Worm (Caenorhabditis elegans) whole organism, mixed stage, embryonic: ENCODE results near the gene lec-2.

Source experiments
- M03D4.4 ChIP-seq: sonication (generic microtip); optimal IDR thresholded peaks from 2 replicates; lab custom pipeline; 2017; ENCODE audit warnings: mild to moderate bottlenecking, missing genetic modification characterization, missing compliant biosample characterization
- elt-1 ChIP-seq: sonication (generic microtip); optimal IDR thresholded peaks from 2 replicates; lab custom pipeline; 2017; ENCODE audit warnings: missing genetic modification characterization, mild to moderate bottlenecking, missing compliant biosample characterization, antibody characterized with exemption, moderate library complexity, borderline replicate concordance; ENCODE audit not compliant: insufficient read depth
- flh-1 ChIP-seq: fragments of 200-800 bp; sonication (Bioruptor generic); optimal IDR thresholded peaks from 2 replicates; lab custom pipeline; 2018; ENCODE audit warnings: mild to moderate bottlenecking, missing genetic modification characterization, moderate library complexity, missing compliant biosample characterization
- hlh-1 ChIP-seq: fragments of 150-350 bp; optimal IDR thresholded peaks from 2 replicates; lab custom pipeline; 2014; ENCODE audit warnings: missing biosample characterization, missing genetic modification reagents, missing genetic modification characterization
- lin-13 ChIP-seq: fragments of 150-350 bp; optimal IDR thresholded peaks from 2 replicates; lab custom pipeline; 2014; ENCODE audit warnings: missing biosample characterization, missing genetic modification characterization
- lsy-2 ChIP-seq: fragments of 150-350 bp; optimal IDR thresholded peaks from 2 replicates; lab custom pipeline; 2014; ENCODE audit warnings: missing biosample characterization, missing genetic modification characterization
- nhr-2 ChIP-seq: fragments of 150-350 bp; optimal IDR thresholded peaks from 2 replicates; lab custom pipeline; 2014; ENCODE audit warnings: missing biosample characterization, missing genetic modification characterization
- nhr-237 ChIP-seq: fragments of 150-350 bp; optimal IDR thresholded peaks from 2 replicates; lab custom pipeline; 2014; ENCODE audit warnings: missing biosample characterization, missing genetic modification characterization
- nhr-28 ChIP-seq: fragments of 150-350 bp; optimal IDR thresholded peaks from 2 replicates; lab custom pipeline; 2014; ENCODE audit warnings: missing biosample characterization, missing genetic modification characterization
- nhr-76 ChIP-seq: sonication (generic microtip); optimal IDR thresholded peaks from 2 replicates; lab custom pipeline; 2017; ENCODE audit warnings: missing biosample characterization, missing genetic modification characterization
- pha-4 ChIP-seq: fragments of 150-350 bp; optimal IDR thresholded peaks from 2 replicates; lab custom pipeline; 2018; ENCODE audit warnings: missing biosample characterization, missing genetic modification reagents, missing genetic modification characterization
- unc-39 ChIP-seq: fragments of 150-350 bp; optimal IDR thresholded peaks from 2 replicates; lab custom pipeline; 2014; ENCODE audit warnings: missing biosample characterization, missing genetic modification characterization
- unc-62 ChIP-seq: fragments of 150-350 bp; optimal IDR thresholded peaks from 2 replicates; lab custom pipeline; 2014; ENCODE audit warnings: missing biosample characterization, missing genetic modification reagents, missing genetic modification characterization

ce11 chrII:10014384-10014783 lies 1.6 kb downstream of the lec-2 start:
- no peak for TF ChIP-seq nhr-76 (tag; lab: Kevin White, UChicago)
- TF ChIP-seq unc-62 (GFP tag; lab: Kevin White, UChicago) = no peak
- no peak for TF ChIP-seq lsy-2 (tag; lab: Kevin White, UChicago)
- TF ChIP-seq nhr-237 (tag; lab: Kevin White, UChicago) = no peak
- no peak for TF ChIP-seq unc-39 (tag; lab: Kevin White, UChicago)
- TF ChIP-seq elt-1 (tag; lab: Kevin White, UChicago) = no peak
- TF ChIP-seq lin-13 = no peak
- no peak for TF ChIP-seq flh-1
- no peak for TF ChIP-seq hlh-1 (tag; lab: Kevin White, UChicago)
- no peak for TF ChIP-seq nhr-2 (tag; lab: Kevin White, UChicago)
- TF ChIP-seq M03D4.4 = no peak
- TF ChIP-seq nhr-28 (tag; lab: Kevin White, UChicago) = no peak
- TF ChIP-seq pha-4 (tag; lab: Kevin White, UChicago) = no peak
